Worm (Caenorhabditis elegans): ENCODE measurements around the gene Y38E10A.8.

Gene Y38E10A.8

ce11 chrII:12615413-12615812 is 8.4 kb downstream of the Y38E10A.8 start:
- TF ChIP-seq ets-5 (GFP tag; IDR thresholded peaks at IDR 0.05), result no peak
- TF ChIP-seq lin-35 (GFP tag; optimal IDR thresholded peaks at IDR 0.05), result peak in 1 of 2 experiments; percentile 36
- peak; percentile 78 for TF ChIP-seq nhr-85 (tag)
- peak; percentile 50 for TF ChIP-seq blmp-1 (tag; optimal IDR thresholded peaks at IDR 0.05)
- TF ChIP-seq isw-1 (GFP tag; IDR thresholded peaks at IDR 0.05), result no peak
- TF ChIP-seq nhr-71 (tag; optimal IDR thresholded peaks at IDR 0.05), result no peak
- peak; percentile 36 for TF ChIP-seq lin-14 (GFP tag; optimal IDR thresholded peaks at IDR 0.05)
- TF ChIP-seq ama-1 (optimal IDR thresholded peaks at IDR 0.05), result no peak
- TF ChIP-seq rnt-1 (tag; optimal IDR thresholded peaks at IDR 0.05), result no peak
- no peak for TF ChIP-seq egl-27 (tag; optimal IDR thresholded peaks at IDR 0.05)
- peak in 1 of 2 experiments; percentile 42 for TF ChIP-seq mdl-1 (tag; optimal IDR thresholded peaks at IDR 0.05)
- TF ChIP-seq nhr-47 (tag; optimal IDR thresholded peaks at IDR 0.05), result peak; percentile 32
- TF ChIP-seq mep-1 (tag; optimal IDR thresholded peaks at IDR 0.05), result no peak
- TF ChIP-seq aha-1 (tag; optimal IDR thresholded peaks at IDR 0.05), result no peak
- TF ChIP-seq lin-15B (tag; optimal IDR thresholded peaks at IDR 0.05), result no peak
- TF ChIP-seq tbx-2 (tag; optimal IDR thresholded peaks at IDR 0.05), result peak; percentile 21
- TF ChIP-seq elt-3 (tag; optimal IDR thresholded peaks at IDR 0.05), result peak in 5 of 6 experiments; percentile 2 to 88 (median 44)
- no peak for TF ChIP-seq efl-1 (optimal IDR thresholded peaks at IDR 0.05)
- TF ChIP-seq efl-1 (GFP tag; optimal IDR thresholded peaks at IDR 0.05 in 1 of 2), result peak in 1 of 2 experiments; percentile 33
- 0 out of 2 replicates have a peak, but pooled peaks have one; percentile 23 for TF ChIP-seq nhr-19 (GFP tag; conservative IDR thresholded peaks at IDR 0.05)
- TF ChIP-seq C16A3.4 (tag; optimal IDR thresholded peaks at IDR 0.05), result no peak
- no peak for TF ChIP-seq ces-1 (GFP tag; optimal IDR thresholded peaks at IDR 0.05)
- peak; percentile 31 for TF ChIP-seq nhr-90 (tag; optimal IDR thresholded peaks at IDR 0.05; ENCODE audit: poor library complexity)
- TF ChIP-seq snu-23 (GFP tag; optimal IDR thresholded peaks at IDR 0.05), result peak; percentile 32
- TF ChIP-seq nhr-20 (tag; optimal IDR thresholded peaks at IDR 0.05), result peak; percentile 80
- no peak for TF ChIP-seq aly-2 (tag; optimal IDR thresholded peaks at IDR 0.05)

ce11 chrII:12616081-12616480 is 9.1 kb downstream of the Y38E10A.8 start, which contains the start of gene nspe-6:
TSS of gene nspe-6 (minus strand) at chrII:12616181.
- TF ChIP-seq tbx-2 (tag; optimal IDR thresholded peaks at IDR 0.05) (no peak), unc-130 (tag; optimal IDR thresholded peaks at IDR 0.05) (no peak), nhr-85 (tag) (peak; percentile 47)

DNA sequence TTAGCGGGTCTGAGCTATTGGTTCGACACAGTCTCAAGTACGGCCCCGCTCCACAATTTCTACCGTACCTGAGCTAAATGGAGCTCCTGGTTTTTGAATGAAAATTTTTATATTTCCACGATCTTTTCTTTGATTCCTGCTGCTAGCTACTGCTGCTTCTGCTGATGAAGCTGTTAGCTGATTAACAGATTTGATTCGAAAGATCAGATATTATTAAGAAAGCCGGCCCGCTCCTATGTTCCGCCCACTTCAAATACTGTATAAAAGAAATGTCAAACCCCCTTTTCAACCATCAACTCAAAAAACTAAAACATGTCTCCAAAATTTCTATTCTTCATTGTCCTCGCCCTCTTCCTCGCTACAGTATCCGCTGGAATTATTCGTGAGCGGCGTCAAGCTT is 10.6 kb downstream of the Y38E10A.8 start, which contains the start of gene nspe-3:
TSS of gene nspe-3 (plus strand) at position 301 of the 400 bp plus-strand sequence.
- TF ChIP-seq C04F5.9 (tag; optimal IDR thresholded peaks at IDR 0.05) (no peak), nhr-84 (tag; optimal IDR thresholded peaks at IDR 0.05) (no peak), unc-98 (GFP tag; IDR thresholded peaks at IDR 0.05) (no peak), nhr-19 (GFP tag; conservative IDR thresholded peaks at IDR 0.05) (no peak), nhr-20 (tag; optimal IDR thresholded peaks at IDR 0.05) (no peak), xbp-1 (tag; optimal IDR thresholded peaks at IDR 0.05) (no peak), pqm-1 (tag; optimal IDR thresholded peaks at IDR 0.05) (no peak), jun-1 (tag; optimal IDR thresholded peaks at IDR 0.05) (no peak), C16A3.4 (tag; optimal IDR thresholded peaks at IDR 0.05) (no peak), lsy-2 (tag; optimal IDR thresholded peaks at IDR 0.05) (no peak), swsn-7 (tag; optimal IDR thresholded peaks at IDR 0.05) (no peak)

- TF ChIP-seq egl-27 (tag; optimal IDR thresholded peaks at IDR 0.05), result no peak
- no peak for TF ChIP-seq nhr-85 (tag)
- no peak for TF ChIP-seq ztf-4 (tag; optimal IDR thresholded peaks at IDR 0.05)
- TF ChIP-seq sox-4 (tag; optimal IDR thresholded peaks at IDR 0.05), result no peak
- no peak for TF ChIP-seq ztf-11 (tag; optimal IDR thresholded peaks at IDR 0.05)
- TF ChIP-seq grh-1 (GFP tag; IDR thresholded peaks at IDR 0.05), result no peak
- no peak for TF ChIP-seq C16A3.4 (tag; optimal IDR thresholded peaks at IDR 0.05)
- TF ChIP-seq egl-13 (tag; optimal IDR thresholded peaks at IDR 0.05), result no peak
- TF ChIP-seq ceh-82 (tag; optimal IDR thresholded peaks at IDR 0.05), result no peak
- TF ChIP-seq sup-37 (GFP tag; optimal IDR thresholded peaks at IDR 0.05), result no peak
- no peak for TF ChIP-seq lin-15B (tag; optimal IDR thresholded peaks at IDR 0.05)
- no peak for TF ChIP-seq lin-39 (tag; optimal IDR thresholded peaks at IDR 0.05)
- TF ChIP-seq fkh-10 (GFP tag; optimal IDR thresholded peaks at IDR 0.05), result no peak
- TF ChIP-seq nhr-12 (tag; optimal IDR thresholded peaks at IDR 0.05), result no peak
- no peak for TF ChIP-seq elt-2 (tag; optimal IDR thresholded peaks at IDR 0.05)
- TF ChIP-seq pax-3 (tag; optimal IDR thresholded peaks at IDR 0.05), result no peak
- TF ChIP-seq unc-86 (tag; optimal IDR thresholded peaks at IDR 0.05), result no peak
- TF ChIP-seq dpl-1 (GFP tag; optimal IDR thresholded peaks at IDR 0.05), result no peak
Measured at ce11 chrII:12619288-12619687, 12.3 kb downstream of the Y38E10A.8 start, which contains the start of gene nspe-2. TSS of gene nspe-2 (minus strand) at chrII:12619388.

Measured in whole organism, L1 larva.